Fruit fly (Drosophila melanogaster) whole organism, embryonic: ENCODE data around the gene endos.

Source experiments
- Aef1 ChIP-seq: fragments of 200-800 bp; sonication (Bioruptor generic); IDR thresholded peaks from 3 replicates; pipeline ENCODE4 v1.3.6; 2022; ENCODE audit warnings: missing biosample characterization, missing genetic modification characterization
- Atf-2 ChIP-seq: fragments of 200-800 bp; sonication (Bioruptor generic); optimal IDR thresholded peaks from 2 replicates; lab custom pipeline; 2016; ENCODE audit warnings: missing biosample characterization, missing genetic modification characterization
- Atf3 ChIP-seq: fragments of 200-800 bp; sonication (Bioruptor generic); optimal IDR thresholded peaks from 3 replicates; lab custom pipeline; 2016; ENCODE audit warnings: missing biosample characterization, missing genetic modification characterization
- Atf6 ChIP-seq: fragments of 200-800 bp; sonication (Bioruptor generic); IDR thresholded peaks from 2 replicates; pipeline ENCODE4 v1.3.6; 2022; ENCODE audit warnings: missing biosample characterization, missing genetic modification characterization
- B-H2 ChIP-seq: fragments of 200-800 bp; sonication (Bioruptor generic); optimal IDR thresholded peaks from 2 replicates; lab custom pipeline; 2018; ENCODE audit warnings: missing biosample characterization, mild to moderate bottlenecking, missing genetic modification characterization
- CG10431 ChIP-seq: fragments of 200-800 bp; sonication (Bioruptor generic); optimal IDR thresholded peaks from 3 replicates; lab custom pipeline; 2018; ENCODE audit warnings: missing biosample characterization, mild to moderate bottlenecking, missing genetic modification characterization
- CG11247 ChIP-seq: fragments of 200-800 bp; sonication (Bioruptor generic); IDR thresholded peaks from 2 replicates; pipeline ENCODE4 v1.3.6; 2022; ENCODE audit warnings: missing biosample characterization, missing genetic modification characterization
- CG12155 ChIP-seq: fragments of 200-800 bp; sonication (Bioruptor generic); optimal IDR thresholded peaks from 3 replicates; lab custom pipeline; 2016; ENCODE audit warnings: missing biosample characterization, missing genetic modification characterization
- CG14667 ChIP-seq: fragments of 200-800 bp; sonication (Bioruptor generic); IDR thresholded peaks from 2 replicates; pipeline ENCODE4 v1.3.6; 2022; ENCODE audit warnings: missing biosample characterization, missing genetic modification characterization
- CG1602 ChIP-seq: fragments of 200-800 bp; sonication (Bioruptor generic); optimal IDR thresholded peaks from 3 replicates; lab custom pipeline; 2016; ENCODE audit warnings: missing biosample characterization, missing genetic modification characterization
- CG16863 ChIP-seq: fragments of 200-800 bp; sonication (Bioruptor generic); optimal IDR thresholded peaks from 3 replicates; lab custom pipeline; 2016; ENCODE audit warnings: missing biosample characterization, missing genetic modification characterization
- CG17802 ChIP-seq: fragments of 200-800 bp; sonication (Bioruptor generic); optimal IDR thresholded peaks from 2 replicates; lab custom pipeline; 2018; ENCODE audit warnings: missing biosample characterization, mild to moderate bottlenecking, missing genetic modification characterization, moderate library complexity
- CG17829 ChIP-seq: fragments of 200-800 bp; optimal IDR thresholded peaks from 2 replicates; lab custom pipeline; 2019; ENCODE audit warnings: missing biosample characterization, mild to moderate bottlenecking, missing genetic modification characterization, moderate library complexity
- CG18599 ChIP-seq: fragments of 200-800 bp; sonication (Bioruptor generic); optimal IDR thresholded peaks from 3 replicates; lab custom pipeline; 2017; ENCODE audit warnings: missing biosample characterization, missing genetic modification characterization, mild to moderate bottlenecking, moderate library complexity, missing genetic modification reagents
- CG2120 ChIP-seq: fragments of 200-800 bp; sonication (Bioruptor generic); optimal IDR thresholded peaks from 3 replicates; lab custom pipeline; 2016; ENCODE audit warnings: missing biosample characterization, missing genetic modification characterization
- CG33557 ChIP-seq: fragments of 200-800 bp; sonication (Bioruptor generic); optimal IDR thresholded peaks from 2 replicates; lab custom pipeline; 2019; ENCODE audit warnings: missing biosample characterization, mild to moderate bottlenecking, missing genetic modification characterization, moderate library complexity
- CG4854 ChIP-seq: fragments of 200-800 bp; sonication (Bioruptor generic); optimal IDR thresholded peaks from 2 replicates; lab custom pipeline; 2016; ENCODE audit warnings: missing biosample characterization, missing genetic modification characterization, inconsistent platforms
- CG5180 ChIP-seq: fragments of 200-800 bp; sonication (Bioruptor generic); optimal IDR thresholded peaks from 3 replicates; lab custom pipeline; 2017; ENCODE audit warnings: missing biosample characterization, missing genetic modification characterization, mild to moderate bottlenecking, moderate library complexity, missing genetic modification reagents
- CG7786 ChIP-seq: fragments of 200-800 bp; sonication (Bioruptor generic); optimal IDR thresholded peaks from 2 replicates; lab custom pipeline; 2016; ENCODE audit warnings: missing biosample characterization, missing genetic modification characterization
- CG7839 ChIP-seq: fragments of 200-800 bp; sonication (Bioruptor generic); optimal IDR thresholded peaks from 3 replicates; lab custom pipeline; 2018; ENCODE audit warnings: missing biosample characterization, mild to moderate bottlenecking, missing genetic modification characterization, moderate library complexity
- CG9876 ChIP-seq: fragments of 200-800 bp; sonication (Bioruptor generic); optimal IDR thresholded peaks from 2 replicates; lab custom pipeline; 2016; ENCODE audit warnings: missing biosample characterization, missing genetic modification characterization
- D ChIP-seq, 2 experiments: fragments of 200-800 bp in 1 of 2; fragments of >200 bp in 1 of 2; sonication (Bioruptor generic) in 1 of 2; optimal IDR thresholded peaks; 2 replicates in 1 of 2; 3 replicates in 1 of 2; lab custom pipeline; 2017; ENCODE audit warnings: mild to moderate bottlenecking in 1 of 2, missing biosample characterization in 1 of 2, missing genetic modification characterization in 1 of 2, missing genetic modification reagents in 1 of 2
- Drgx ChIP-seq: fragments of 200-800 bp; sonication (Bioruptor generic); IDR thresholded peaks from 2 replicates; pipeline ENCODE4 v1.3.6; 2022; ENCODE audit warnings: missing biosample characterization, missing genetic modification characterization
- E2f2 ChIP-seq: fragments of 200-800 bp; sonication (Bioruptor generic); IDR thresholded peaks from 2 replicates; pipeline ENCODE4 v1.3.6; 2022; ENCODE audit warnings: missing biosample characterization, missing genetic modification characterization
- ERR ChIP-seq: fragments of 200-800 bp; sonication (Bioruptor generic); optimal IDR thresholded peaks from 2 replicates; lab custom pipeline; 2016; ENCODE audit warnings: missing biosample characterization, missing genetic modification characterization
- Ets65A ChIP-seq: fragments of 200-800 bp; sonication (Bioruptor generic); peaks from one replicate; lab custom pipeline; 2016; ENCODE audit warnings: missing biosample characterization, missing genetic modification characterization
- HHEX ChIP-seq: fragments of 200-800 bp; sonication (Bioruptor generic); optimal IDR thresholded peaks from 3 replicates; lab custom pipeline; 2017; ENCODE audit warnings: missing biosample characterization, mild to moderate bottlenecking, missing genetic modification characterization, missing genetic modification reagents
- Hand ChIP-seq: fragments of 200-800 bp; sonication (Bioruptor generic); optimal IDR thresholded peaks from 2 replicates; lab custom pipeline; 2017; ENCODE audit warnings: mild to moderate bottlenecking, missing biosample characterization, missing genetic modification reagents, missing genetic modification characterization
- Hey ChIP-seq: fragments of 200-800 bp; sonication (Bioruptor generic); optimal IDR thresholded peaks from 3 replicates; lab custom pipeline; 2018; ENCODE audit warnings: missing biosample characterization, mild to moderate bottlenecking, missing genetic modification characterization
- Myb ChIP-seq: fragments of 200-800 bp; sonication (Bioruptor generic); optimal IDR thresholded peaks from 2 replicates; lab custom pipeline; 2016; ENCODE audit warnings: missing biosample characterization, missing genetic modification characterization
- NFAT ChIP-seq: fragments of 200-800 bp; sonication (Bioruptor generic); IDR thresholded peaks from 2 replicates; pipeline ENCODE4 v1.3.6; 2022; ENCODE audit warnings: missing biosample characterization, missing genetic modification characterization
- Scr ChIP-seq: fragments of 200-800 bp; sonication (Bioruptor generic); IDR thresholded peaks from 2 replicates; pipeline ENCODE4 v1.3.6; 2022; ENCODE audit warnings: missing biosample characterization, missing genetic modification characterization; ENCODE audit not compliant: partially characterized antibody
- Sry-δ ChIP-seq: fragments of 200-800 bp; sonication (Bioruptor generic); optimal IDR thresholded peaks from 2 replicates; lab custom pipeline; 2016; ENCODE audit warnings: missing biosample characterization, missing genetic modification characterization
- Taf1 ChIP-seq: fragments of 200-800 bp; sonication (Bioruptor generic); IDR thresholded peaks from 2 replicates; pipeline ENCODE4 v1.3.6; 2022; ENCODE audit warnings: missing biosample characterization, missing genetic modification characterization
- ab ChIP-seq: fragments of 200-800 bp; sonication (Bioruptor generic); optimal IDR thresholded peaks from 2 replicates; lab custom pipeline; 2016; ENCODE audit warnings: missing biosample characterization, missing genetic modification characterization
- chm ChIP-seq: fragments of 200-800 bp; sonication (Bioruptor generic); IDR thresholded peaks from 2 replicates; pipeline ENCODE4 v1.3.6; 2022; ENCODE audit warnings: missing biosample characterization, missing genetic modification characterization
- ems ChIP-seq: fragments of 200-800 bp; sonication (Bioruptor generic); optimal IDR thresholded peaks from 3 replicates; lab custom pipeline; 2016; ENCODE audit warnings: missing biosample characterization, missing genetic modification characterization
- hbn ChIP-seq: fragments of 200-800 bp; sonication (Bioruptor generic); IDR thresholded peaks from 2 replicates; pipeline ENCODE4 v1.3.6; 2022; ENCODE audit warnings: missing biosample characterization, missing genetic modification characterization; ENCODE audit not compliant: partially characterized antibody
- ind ChIP-seq: fragments of 200-800 bp; sonication (Bioruptor generic); optimal IDR thresholded peaks from 3 replicates; lab custom pipeline; 2016; ENCODE audit warnings: missing biosample characterization, missing genetic modification characterization
- kah ChIP-seq: fragments of 200-800 bp; sonication (Bioruptor generic); optimal IDR thresholded peaks from 2 replicates; lab custom pipeline; 2018; ENCODE audit warnings: missing biosample characterization, mild to moderate bottlenecking, missing genetic modification characterization
- kay ChIP-seq: fragments of 200-800 bp; sonication (Bioruptor generic); optimal IDR thresholded peaks from 2 replicates; lab custom pipeline; 2016; ENCODE audit warnings: missing biosample characterization, missing genetic modification characterization
- kni ChIP-seq: fragments of 200-800 bp; sonication (Bioruptor generic); optimal IDR thresholded peaks from 3 replicates; lab custom pipeline; 2017; ENCODE audit warnings: mild to moderate bottlenecking, missing biosample characterization, missing genetic modification reagents, missing genetic modification characterization
- lilli ChIP-seq: fragments of 200-800 bp; sonication (Bioruptor generic); optimal IDR thresholded peaks from 3 replicates; lab custom pipeline; 2016; ENCODE audit warnings: missing biosample characterization, missing genetic modification characterization
- lmd ChIP-seq: fragments of 200-800 bp; sonication (Bioruptor generic); IDR thresholded peaks from 2 replicates; pipeline ENCODE4 v1.3.6; 2022; ENCODE audit warnings: missing biosample characterization, missing genetic modification characterization
- nau ChIP-seq: fragments of 200-800 bp; sonication (Bioruptor generic); optimal IDR thresholded peaks from 3 replicates; lab custom pipeline; 2017; ENCODE audit warnings: missing biosample characterization, mild to moderate bottlenecking, missing genetic modification characterization, missing genetic modification reagents
- nerfin-2 ChIP-seq: fragments of 200-800 bp; sonication (Bioruptor generic); IDR thresholded peaks from 2 replicates; pipeline ENCODE4 v1.3.6; 2022; ENCODE audit warnings: missing biosample characterization, missing genetic modification characterization; ENCODE audit not compliant: partially characterized antibody
- otp ChIP-seq: fragments of 200-800 bp; sonication (Bioruptor generic); IDR thresholded peaks from 3 replicates; pipeline ENCODE4, ENCODE4 v1.3.6; 2022; ENCODE audit warnings: missing biosample characterization, missing genetic modification characterization
- pros ChIP-seq: fragments of 200-800 bp; sonication (Bioruptor generic); optimal IDR thresholded peaks from 3 replicates; lab custom pipeline; 2019; ENCODE audit warnings: missing biosample characterization, mild to moderate bottlenecking, missing genetic modification characterization, moderate library complexity
- sc ChIP-seq, 3 experiments: fragments of >200 bp in 2 of 3; fragments of 200-800 bp in 1 of 3; sonication (Bioruptor generic) in 1 of 3; optimal IDR thresholded peaks; 2 replicates in 2 of 3; 3 replicates in 1 of 3; lab custom pipeline; 2017; ENCODE audit warnings: mild to moderate bottlenecking in 1 of 3, missing biosample characterization in 1 of 3, missing genetic modification characterization in 1 of 3, missing genetic modification reagents in 1 of 3
- slp2 ChIP-seq: fragments of 200-800 bp; sonication (Bioruptor generic); optimal IDR thresholded peaks from 2 replicates; lab custom pipeline; 2016; ENCODE audit warnings: missing biosample characterization, missing genetic modification characterization
- tgo ChIP-seq: fragments of 200-800 bp; sonication (Bioruptor generic); IDR thresholded peaks from 3 replicates; pipeline ENCODE4 v1.3.6; 2022; ENCODE audit warnings: missing biosample characterization, missing genetic modification characterization

endos gene

dm6 chr3L:14071621-14072020 is 40.1 kb upstream of the endos start, which contains the start of gene Pex1 (continued):
- TF ChIP-seq kah (GFP tag; lab: Kevin White, UChicago) (peak; percentile 88), B-H2 (GFP tag; lab: Kevin White, UChicago) (no peak), CG33557 (GFP tag; lab: Kevin White, UChicago) (no peak), Scr (GFP tag; lab: Robert Waterston, UW) (peak; percentile 87), CG17802 (no peak), slp2 (no peak), lilli (peak; percentile 21), CG2120 (GFP tag; lab: Kevin White, UChicago) (no peak), hbn (GFP tag; lab: Robert Waterston, UW) (peak; percentile 70), sc (optimal IDR thresholded peaks at IDR 0.05; lab: Kevin White, UChicago) (no peak), sc (GFP tag; optimal IDR thresholded peaks at IDR 0.05; lab: Kevin White, UChicago) (no peak), Atf6 (GFP tag; lab: Robert Waterston, UW) (no peak), ERR (GFP tag; lab: Kevin White, UChicago) (no peak), Sry-δ (peak; percentile 92), HHEX (GFP tag; lab: Kevin White, UChicago) (no peak), nau (GFP tag; lab: Kevin White, UChicago) (no peak), NFAT (GFP tag; lab: Robert Waterston, UW) (no peak; the same call in 1 of the 2 replicates), Hand (GFP tag; lab: Kevin White, UChicago) (no peak), pros (GFP tag; lab: Kevin White, UChicago) (no peak), Aef1 (GFP tag; lab: Robert Waterston, UW) (no peak), Taf1 (GFP tag; lab: Robert Waterston, UW) (no peak), Myb (GFP tag; lab: Kevin White, UChicago) (peak; percentile 94), nerfin-2 (GFP tag; lab: Robert Waterston, UW) (peak; percentile 53; the same call in 1 of the 2 replicates), tgo (GFP tag; lab: Robert Waterston, UW) (no peak; the same call in 2 of the 3 replicates), CG16863 (GFP tag; lab: Kevin White, UChicago) (no peak), CG7839 (no peak), CG11247 (0 out of 2 replicates have a peak, but pooled peaks have one; percentile 9), ind (GFP tag; lab: Kevin White, UChicago) (no peak), kay (GFP tag; lab: Kevin White, UChicago) (no peak), D (optimal IDR thresholded peaks at IDR 0.05; lab: Kevin White, UChicago) (no peak), D (GFP tag; optimal IDR thresholded peaks at IDR 0.05; lab: Kevin White, UChicago) (no peak), otp (no peak), chm (GFP tag; lab: Robert Waterston, UW) (no peak), ems (GFP tag; lab: Kevin White, UChicago) (no peak), CG12155 (GFP tag; lab: Kevin White, UChicago) (no peak), CG18599 (GFP tag; lab: Kevin White, UChicago) (no peak), E2f2 (GFP tag; lab: Robert Waterston, UW) (peak; percentile 74), CG14667 (GFP tag; lab: Robert Waterston, UW) (no peak), CG17829 (tag; lab: Kevin White, UChicago) (peak; percentile 39), CG1602 (no peak), CG4854 (no peak), Atf3 (no peak), Hey (no peak), Atf-2 (GFP tag; lab: Kevin White, UChicago) (no peak), Ets65A (no peak), CG9876 (GFP tag; lab: Kevin White, UChicago) (no peak), kni (GFP tag; lab: Kevin White, UChicago) (no peak), Drgx (no peak), CG7786 (GFP tag; lab: Kevin White, UChicago) (no peak), ab (GFP tag; lab: Kevin White, UChicago) (no peak), lmd (no peak), CG10431 (GFP tag; lab: Kevin White, UChicago) (no peak), CG5180 (GFP tag; lab: Kevin White, UChicago) (no peak)
